Fruit fly (Drosophila melanogaster) whole organism, embryonic: Measurements from ENCODE around the gene dnc.

Source experiments
- Atf3 ChIP-seq: fragments of 200-800 bp; sonication (Bioruptor generic); optimal IDR thresholded peaks from 3 replicates; lab custom pipeline; 2016; ENCODE audit warnings: missing biosample characterization, missing genetic modification characterization
- B-H1 ChIP-seq: fragments of 200-800 bp; sonication (Bioruptor generic); IDR thresholded peaks from 3 replicates; pipeline ENCODE4 v1.3.6; 2022; ENCODE audit warnings: missing biosample characterization, missing genetic modification characterization
- CG10979 ChIP-seq: fragments of 200-800 bp; sonication (Bioruptor generic); optimal IDR thresholded peaks from 2 replicates; lab custom pipeline; 2018; ENCODE audit warnings: missing biosample characterization, mild to moderate bottlenecking, missing genetic modification characterization, moderate library complexity
- CG11695 ChIP-seq: fragments of 200-800 bp; sonication (Bioruptor generic); IDR thresholded peaks from 3 replicates; pipeline ENCODE4 v1.3.6; 2022; ENCODE audit warnings: missing biosample characterization, missing genetic modification characterization
- CG12155 ChIP-seq: fragments of 200-800 bp; sonication (Bioruptor generic); optimal IDR thresholded peaks from 3 replicates; lab custom pipeline; 2016; ENCODE audit warnings: missing biosample characterization, missing genetic modification characterization
- CG1233 ChIP-seq: fragments of 200-800 bp; sonication (Bioruptor generic); optimal IDR thresholded peaks from 4 replicates; lab custom pipeline; 2018; ENCODE audit warnings: missing biosample characterization, mild to moderate bottlenecking, missing genetic modification characterization
- CG1832 ChIP-seq: fragments of 200-800 bp; sonication (Bioruptor generic); optimal IDR thresholded peaks from 2 replicates; lab custom pipeline; 2017; ENCODE audit warnings: missing biosample characterization, mild to moderate bottlenecking, missing genetic modification characterization, inconsistent platforms
- CG2129 ChIP-seq: fragments of 200-800 bp; sonication (Bioruptor generic); IDR thresholded peaks from 2 replicates; pipeline ENCODE4 v1.3.6; 2022; ENCODE audit warnings: missing biosample characterization, missing genetic modification characterization; ENCODE audit not compliant: partially characterized antibody
- CG2199 ChIP-seq: fragments of 200-800 bp; sonication (Bioruptor generic); IDR thresholded peaks from 3 replicates; pipeline ENCODE4 v1.3.6; 2022; ENCODE audit warnings: missing biosample characterization, missing genetic modification characterization
- CG31224 ChIP-seq: fragments of 200-800 bp; sonication (Bioruptor generic); IDR thresholded peaks from 2 replicates; pipeline ENCODE4 v1.3.6; 2022; ENCODE audit warnings: missing biosample characterization, missing genetic modification characterization
- CG3847 ChIP-seq: fragments of 200-800 bp; sonication (Bioruptor generic); IDR thresholded peaks from 2 replicates; pipeline ENCODE4 v1.3.6; 2022; ENCODE audit warnings: missing biosample characterization, missing genetic modification characterization
- CG4360 ChIP-seq: fragments of 200-800 bp; sonication (Bioruptor generic); IDR thresholded peaks from 2 replicates; pipeline ENCODE4 v1.3.6; 2022; ENCODE audit warnings: missing biosample characterization, missing genetic modification characterization
- CG8478 ChIP-seq: fragments of >200 bp; optimal IDR thresholded peaks from 2 replicates; lab custom pipeline; 2018
- CG8924 ChIP-seq: fragments of 200-800 bp; optimal IDR thresholded peaks from 3 replicates; lab custom pipeline; 2019; ENCODE audit warnings: missing biosample characterization, mild to moderate bottlenecking, missing genetic modification characterization, moderate library complexity
- CG8944 ChIP-seq: fragments of 200-800 bp; sonication (Bioruptor generic); optimal IDR thresholded peaks from 3 replicates; lab custom pipeline; 2016; ENCODE audit warnings: missing biosample characterization, missing genetic modification characterization
- CG9797 ChIP-seq: fragments of 200-800 bp; sonication (Bioruptor generic); optimal IDR thresholded peaks from 3 replicates; lab custom pipeline; 2018; ENCODE audit warnings: missing biosample characterization, mild to moderate bottlenecking, missing genetic modification characterization
- CG9876 ChIP-seq: fragments of 200-800 bp; sonication (Bioruptor generic); optimal IDR thresholded peaks from 2 replicates; lab custom pipeline; 2016; ENCODE audit warnings: missing biosample characterization, missing genetic modification characterization
- CG9932 ChIP-seq: fragments of 200-800 bp; sonication (Bioruptor generic); IDR thresholded peaks from 2 replicates; pipeline ENCODE4 v1.3.6; 2022; ENCODE audit warnings: missing biosample characterization, missing genetic modification characterization
- CrebB ChIP-seq: fragments of 200-800 bp; sonication (Bioruptor generic); optimal IDR thresholded peaks from 3 replicates; lab custom pipeline; 2018; ENCODE audit warnings: missing biosample characterization, mild to moderate bottlenecking, missing genetic modification characterization
- Dip2 ChIP-seq: fragments of 200-800 bp; sonication (Bioruptor generic); IDR thresholded peaks from 2 replicates; pipeline ENCODE4 v1.3.6; 2022; ENCODE audit warnings: missing biosample characterization, missing genetic modification characterization
- Ets97D ChIP-seq: fragments of 200-800 bp; sonication (Bioruptor generic); optimal IDR thresholded peaks from 3 replicates; lab custom pipeline; 2016; ENCODE audit warnings: missing biosample characterization, missing genetic modification characterization
- Fer2 ChIP-seq: fragments of 200-800 bp; sonication (Bioruptor generic); optimal IDR thresholded peaks from 2 replicates; lab custom pipeline; 2018; ENCODE audit warnings: missing biosample characterization, mild to moderate bottlenecking, missing genetic modification characterization, moderate library complexity
- Hmx ChIP-seq: fragments of 200-800 bp; sonication (Bioruptor generic); optimal IDR thresholded peaks from 2 replicates; lab custom pipeline; 2016; ENCODE audit warnings: missing biosample characterization, missing genetic modification characterization
- Kr ChIP-seq: fragments of 200-800 bp; sonication (Bioruptor generic); optimal IDR thresholded peaks from 2 replicates; lab custom pipeline; 2017; ENCODE audit warnings: missing biosample characterization, mild to moderate bottlenecking, missing genetic modification characterization
- Lhr ChIP-seq: fragments of 200-800 bp; sonication (Bioruptor generic); optimal IDR thresholded peaks from 3 replicates; lab custom pipeline; 2017; ENCODE audit warnings: mild to moderate bottlenecking, missing biosample characterization, missing genetic modification reagents, missing genetic modification characterization
- Myb ChIP-seq: fragments of 200-800 bp; sonication (Bioruptor generic); optimal IDR thresholded peaks from 2 replicates; lab custom pipeline; 2016; ENCODE audit warnings: missing biosample characterization, missing genetic modification characterization
- Nf-YC ChIP-seq: fragments of 200-800 bp; optimal IDR thresholded peaks from 3 replicates; lab custom pipeline; 2019; ENCODE audit warnings: missing biosample characterization, mild to moderate bottlenecking, missing genetic modification characterization, moderate library complexity
- Usf ChIP-seq: fragments of 200-800 bp; sonication (Bioruptor generic); optimal IDR thresholded peaks from 2 replicates; lab custom pipeline; 2017; ENCODE audit warnings: missing genotype, missing biosample characterization, missing genetic modification characterization
- al ChIP-seq: fragments of 200-800 bp; sonication (Bioruptor generic); IDR thresholded peaks from 2 replicates; pipeline ENCODE4 v1.3.6; 2022; ENCODE audit warnings: missing biosample characterization, missing genetic modification characterization
- az2 ChIP-seq: fragments of 200-800 bp; sonication (Bioruptor generic); optimal IDR thresholded peaks from 3 replicates; lab custom pipeline; 2016; ENCODE audit warnings: missing biosample characterization, missing genetic modification characterization
- bab2 ChIP-seq: fragments of 200-800 bp; sonication (Bioruptor generic); optimal IDR thresholded peaks from 2 replicates; lab custom pipeline; 2016; ENCODE audit warnings: missing biosample characterization, missing genetic modification characterization
- chn ChIP-seq: fragments of 200-800 bp; sonication (Bioruptor generic); optimal IDR thresholded peaks from 2 replicates; lab custom pipeline; 2016; ENCODE audit warnings: missing biosample characterization, missing genetic modification characterization
- ci ChIP-seq: fragments of 200-800 bp; sonication (Bioruptor generic); IDR thresholded peaks from 3 replicates; pipeline ENCODE4 v1.3.6; 2022; ENCODE audit warnings: missing biosample characterization, missing genetic modification characterization
- cwo ChIP-seq: fragments of 200-800 bp; sonication (Bioruptor generic); optimal IDR thresholded peaks from 3 replicates; lab custom pipeline; 2017; ENCODE audit warnings: missing biosample characterization, missing genetic modification characterization, mild to moderate bottlenecking, moderate library complexity, missing genetic modification reagents
- dpn ChIP-seq, 2 experiments: fragments of 200-800 bp; sonication (Bioruptor generic); optimal IDR thresholded peaks; 3 replicates each; lab custom pipeline; 2016; ENCODE audit warnings: missing biosample characterization in 2 of 2, missing genetic modification characterization in 2 of 2
- esg ChIP-seq: fragments of 200-800 bp; sonication (Bioruptor generic); conservative IDR thresholded peaks from 2 replicates; pipeline ENCODE4 v1.3.6; 2022; ENCODE audit warnings: missing biosample characterization, missing genetic modification characterization
- ewg ChIP-seq: fragments of 200-800 bp; sonication (Bioruptor generic); optimal IDR thresholded peaks from 3 replicates; lab custom pipeline; 2017; ENCODE audit warnings: mild to moderate bottlenecking, missing biosample characterization, missing genetic modification reagents, missing genetic modification characterization
- fu2 ChIP-seq: fragments of 200-800 bp; sonication (Bioruptor generic); optimal IDR thresholded peaks from 2 replicates; lab custom pipeline; 2016; ENCODE audit warnings: missing biosample characterization, missing genetic modification characterization
- hbn ChIP-seq: fragments of 200-800 bp; sonication (Bioruptor generic); IDR thresholded peaks from 2 replicates; pipeline ENCODE4 v1.3.6; 2022; ENCODE audit warnings: missing biosample characterization, missing genetic modification characterization; ENCODE audit not compliant: partially characterized antibody
- lbe ChIP-seq: fragments of 200-800 bp; sonication (Bioruptor generic); optimal IDR thresholded peaks from 2 replicates; lab custom pipeline; 2016; ENCODE audit warnings: missing biosample characterization, mild to moderate bottlenecking, missing genetic modification characterization
- pb ChIP-seq: fragments of 200-800 bp; sonication (Bioruptor generic); optimal IDR thresholded peaks from 3 replicates; lab custom pipeline; 2016; ENCODE audit warnings: missing biosample characterization, missing genetic modification characterization
- ranshi ChIP-seq: fragments of 200-800 bp; sonication (Bioruptor generic); IDR thresholded peaks from 2 replicates; pipeline ENCODE4 v1.3.6; 2022; ENCODE audit warnings: missing biosample characterization, missing genetic modification characterization
- repo ChIP-seq: fragments of 200-800 bp; sonication (Bioruptor generic); optimal IDR thresholded peaks from 2 replicates; lab custom pipeline; 2016; ENCODE audit warnings: missing biosample characterization, missing genetic modification characterization
- row ChIP-seq: fragments of 200-800 bp; sonication (Bioruptor generic); IDR thresholded peaks from 3 replicates; pipeline ENCODE4 v1.3.6; 2022; ENCODE audit warnings: missing biosample characterization, missing genetic modification characterization
- sc ChIP-seq, 3 experiments: fragments of >200 bp in 2 of 3; fragments of 200-800 bp in 1 of 3; sonication (Bioruptor generic) in 1 of 3; optimal IDR thresholded peaks; 2 replicates in 2 of 3; 3 replicates in 1 of 3; lab custom pipeline; 2017; ENCODE audit warnings: mild to moderate bottlenecking in 1 of 3, missing biosample characterization in 1 of 3, missing genetic modification characterization in 1 of 3, missing genetic modification reagents in 1 of 3
- sisA ChIP-seq: fragments of 200-800 bp; sonication (Bioruptor generic); IDR thresholded peaks from 2 replicates; pipeline ENCODE4 v1.3.6; 2022; ENCODE audit warnings: missing biosample characterization, missing genetic modification characterization
- trem ChIP-seq: fragments of 200-800 bp; optimal IDR thresholded peaks from 3 replicates; lab custom pipeline; 2019; ENCODE audit warnings: missing biosample characterization, mild to moderate bottlenecking, missing genetic modification characterization, moderate library complexity
- ttk ChIP-seq: fragments of 200-800 bp; sonication (Bioruptor generic); IDR thresholded peaks from 2 replicates; pipeline ENCODE4 v2.1.2; 2022; ENCODE audit warnings: missing biosample characterization, missing genetic modification characterization
- unpg ChIP-seq: fragments of 200-800 bp; sonication (Bioruptor generic); optimal IDR thresholded peaks from 3 replicates; lab custom pipeline; 2018; ENCODE audit warnings: missing biosample characterization, mild to moderate bottlenecking, missing genetic modification characterization, moderate library complexity

dnc gene

DNA sequence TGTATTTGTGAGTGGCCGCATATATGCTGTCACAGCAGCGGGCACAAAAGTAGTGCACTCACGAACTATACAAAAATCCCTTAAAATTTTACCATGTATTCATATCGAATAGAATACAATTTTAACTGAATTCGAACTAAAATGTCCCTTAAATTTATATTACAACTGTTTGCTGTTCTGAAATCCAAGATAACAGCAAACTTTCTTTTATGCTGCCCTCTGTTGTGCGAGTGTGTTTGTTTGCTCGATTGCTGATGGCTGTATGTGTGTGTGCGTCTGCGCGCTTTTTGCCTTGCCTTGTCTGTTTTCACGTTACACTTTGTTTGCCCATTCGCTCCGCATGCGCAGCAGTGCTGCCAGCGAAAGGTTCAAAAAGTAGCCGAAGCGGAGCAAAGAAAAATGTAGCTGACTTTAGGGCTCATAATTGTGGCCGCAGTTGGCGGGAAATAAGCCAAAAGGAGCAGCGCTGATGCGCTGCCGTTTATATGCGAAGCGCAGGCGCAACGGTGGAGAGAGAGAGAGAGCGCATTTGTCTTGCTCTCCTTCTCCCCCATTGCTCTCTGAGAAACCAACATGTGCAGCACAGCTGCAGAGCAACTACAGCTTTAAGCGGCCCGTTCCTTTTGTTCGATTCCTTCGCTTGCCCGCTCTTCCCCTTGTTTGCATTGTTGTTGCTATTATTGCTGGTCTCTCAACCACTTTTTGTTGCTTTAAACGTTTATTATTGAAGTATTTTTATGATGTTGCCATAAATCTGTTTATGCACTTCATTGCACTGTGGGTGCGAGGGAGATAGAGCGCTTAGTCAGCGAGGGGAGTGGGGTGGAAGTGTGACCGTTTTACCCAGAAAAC lies 13.6 kb upstream of the dnc start (continued):
- TF ChIP-seq CG2129 (GFP tag; lab: Robert Waterston, UW) = no peak
- TF ChIP-seq CG8478 (lab: Kevin White, UChicago) = no peak
- peak; percentile 56; the same call in 1 of the 2 replicates for TF ChIP-seq CG9932 (GFP tag; lab: Robert Waterston, UW)
- TF ChIP-seq Nf-YC = peak; percentile 70
- peak; percentile 89 for TF ChIP-seq ranshi
- TF ChIP-seq CG1832 = peak; percentile 78
- TF ChIP-seq Atf3 = peak; percentile 90
- peak; percentile 90 for TF ChIP-seq esg
- peak; percentile 79 for TF ChIP-seq CG3847 (GFP tag; lab: Robert Waterston, UW)
- peak; percentile 56 for TF ChIP-seq Fer2 (tag; lab: Kevin White, UChicago)
- TF ChIP-seq CG9876 (GFP tag; lab: Kevin White, UChicago) = peak; percentile 80
- peak; percentile 96 for TF ChIP-seq unpg
- peak; percentile 89 for TF ChIP-seq pb (GFP tag; lab: Kevin White, UChicago)
- TF ChIP-seq Myb = peak; percentile 74
- peak; percentile 47 for TF ChIP-seq CG9797
- TF ChIP-seq chn (GFP tag; lab: Kevin White, UChicago) = peak; percentile 93
- TF ChIP-seq Ets97D = peak; percentile 61
- TF ChIP-seq B-H1 (GFP tag; lab: Robert Waterston, UW) = peak; percentile 89
- TF ChIP-seq sisA (GFP tag; lab: Robert Waterston, UW) = peak; percentile 96
- TF ChIP-seq CG31224 (GFP tag; lab: Robert Waterston, UW) = peak; percentile 78
- TF ChIP-seq CG4360 (GFP tag; lab: Robert Waterston, UW) = peak; percentile 85
- TF ChIP-seq al = peak; percentile 60
- peak; percentile 89 for TF ChIP-seq CG8944
- TF ChIP-seq bab2 (GFP tag; lab: Kevin White, UChicago) = peak; percentile 91
- peak; percentile 88 for TF ChIP-seq trem (tag; lab: Kevin White, UChicago)
- peak; percentile 87 for TF ChIP-seq lbe (GFP tag; lab: Kevin White, UChicago)
- TF ChIP-seq CG12155 (GFP tag; lab: Kevin White, UChicago) = peak; percentile 83
- TF ChIP-seq Hmx (GFP tag; lab: Kevin White, UChicago) = peak; percentile 73
- TF ChIP-seq CG10979 (tag; lab: Kevin White, UChicago) = peak; percentile 97
- peak; percentile 94 for TF ChIP-seq CG11695
- TF ChIP-seq fu2 (GFP tag; lab: Kevin White, UChicago) = peak; percentile 75
- TF ChIP-seq repo (GFP tag; lab: Kevin White, UChicago) = peak; percentile 89
- TF ChIP-seq Usf (GFP tag; lab: Kevin White, UChicago) = peak; percentile 88
- peak; percentile 69 for TF ChIP-seq Kr
- peak; percentile 89 for TF ChIP-seq CrebB (tag; lab: Kevin White, UChicago)
- TF ChIP-seq Dip2 (GFP tag; lab: Robert Waterston, UW) = no peak
- peak; percentile 93 for TF ChIP-seq ttk (GFP tag; lab: Robert Waterston, UW)
- no peak for TF ChIP-seq sc (optimal IDR thresholded peaks at IDR 0.05; lab: Kevin White, UChicago)
- peak; percentile 88 for TF ChIP-seq sc (GFP tag; optimal IDR thresholded peaks at IDR 0.05; lab: Kevin White, UChicago)
- TF ChIP-seq ci = peak; percentile 96
- no peak for TF ChIP-seq hbn (GFP tag; lab: Robert Waterston, UW)
- peak; percentile 85 for TF ChIP-seq Lhr (GFP tag; lab: Kevin White, UChicago)
- TF ChIP-seq cwo (GFP tag; lab: Kevin White, UChicago) = peak; percentile 85
- TF ChIP-seq CG8924 (tag; lab: Kevin White, UChicago) = peak; percentile 92
- peak; percentile 82; the same call in 1 of the 3 replicates for TF ChIP-seq CG2199
- peak; percentile 90 for TF ChIP-seq ewg (GFP tag; lab: Kevin White, UChicago)
- peak; percentile 92 for TF ChIP-seq CG1233 (GFP tag; lab: Kevin White, UChicago)
- peak; percentile 94 for TF ChIP-seq az2 (GFP tag; lab: Kevin White, UChicago)
- TF ChIP-seq row (GFP tag; lab: Robert Waterston, UW) = peak; percentile 96
- peak; percentile 92 to 93 for TF ChIP-seq dpn (GFP tag; optimal IDR thresholded peaks at IDR 0.05; lab: Kevin White, UChicago)
